Fruit fly (Drosophila melanogaster): ENCODE results near the gene CG7627.

- no peak for TF ChIP-seq psq (optimal IDR thresholded peaks at IDR 0.05)
- TF ChIP-seq ttk (optimal IDR thresholded peaks at IDR 0.05), result no peak
- TF ChIP-seq insv (optimal IDR thresholded peaks at IDR 0.05), result no peak
Observed at dm6 chr2L:8334705-8335104, 27.6 kb downstream of the CG7627 start.
